Fruit fly (Drosophila melanogaster) whole organism, wandering third instar larva: ENCODE data around the gene CG10663.

ENCODE experiments used
- CG32264 ChIP-seq: fragments of 200-800 bp; sonication (Bioruptor generic); optimal IDR thresholded peaks from 2 replicates; lab custom pipeline; 2016; ENCODE audit warnings: missing biosample characterization, missing genetic modification characterization
- Dfd ChIP-seq: fragments of >200 bp; optimal IDR thresholded peaks from 2 replicates; lab custom pipeline; 2017; ENCODE audit warnings: missing biosample characterization, missing genetic modification characterization

DNA sequence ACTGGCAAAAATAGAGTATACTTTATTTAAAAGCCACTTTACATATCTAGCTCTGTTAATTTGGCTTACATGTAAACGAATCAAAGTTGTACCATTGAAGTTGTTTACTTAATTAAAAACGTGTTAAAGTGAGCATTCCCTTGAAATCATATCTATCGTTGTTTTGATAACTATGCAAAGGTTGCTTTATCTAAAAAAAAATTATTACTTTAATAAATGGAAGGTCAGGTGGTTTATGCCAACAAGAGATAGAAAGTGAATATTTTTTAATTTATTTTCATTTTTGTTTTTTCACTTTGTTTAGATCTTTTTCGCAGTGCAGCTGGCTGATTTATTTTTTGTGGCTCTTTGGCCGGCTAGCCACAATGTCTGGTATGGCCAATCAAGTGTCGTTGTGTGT lies 1.9 kb downstream of the CG10663 start:
- TF ChIP-seq Dfd (no peak), CG32264 (no peak)
